Fruit fly (Drosophila melanogaster): ENCODE results near the gene Vha36-3.

- TF ChIP-seq EcR (GFP tag; optimal IDR thresholded peaks at IDR 0.05) (no peak), psq (optimal IDR thresholded peaks at IDR 0.05) (no peak), CG8478 (optimal IDR thresholded peaks at IDR 0.05) (no peak), Dll (optimal IDR thresholded peaks at IDR 0.05) (no peak), usp (GFP tag; optimal IDR thresholded peaks at IDR 0.05) (no peak), pan (optimal IDR thresholded peaks at IDR 0.05) (no peak)
These were observed 28.5 kb downstream of the Vha36-3 start, which contains the start of gene Pdfr for dm6 chrX:2551906-2552305.
